Worm (Caenorhabditis elegans) whole organism, late embryonic: ENCODE measurements around the gene B0410.1.

ENCODE experiments used
- ceh-9 ChIP-seq: sonication (generic microtip); optimal IDR thresholded peaks from 2 replicates; lab custom pipeline; 2016; ENCODE audit warnings: mild to moderate bottlenecking, missing genetic modification characterization, inconsistent platforms, missing compliant biosample characterization
- dve-1 ChIP-seq: sonication (generic microtip); optimal IDR thresholded peaks from 2 replicates; lab custom pipeline; 2017; ENCODE audit warnings: antibody characterized with exemption, mild to moderate bottlenecking, missing genetic modification characterization, missing compliant biosample characterization
- ref-2 ChIP-seq: sonication (generic microtip); optimal IDR thresholded peaks from 2 replicates; lab custom pipeline; 2016; ENCODE audit warnings: missing genetic modification characterization, missing compliant biosample characterization

DNA sequence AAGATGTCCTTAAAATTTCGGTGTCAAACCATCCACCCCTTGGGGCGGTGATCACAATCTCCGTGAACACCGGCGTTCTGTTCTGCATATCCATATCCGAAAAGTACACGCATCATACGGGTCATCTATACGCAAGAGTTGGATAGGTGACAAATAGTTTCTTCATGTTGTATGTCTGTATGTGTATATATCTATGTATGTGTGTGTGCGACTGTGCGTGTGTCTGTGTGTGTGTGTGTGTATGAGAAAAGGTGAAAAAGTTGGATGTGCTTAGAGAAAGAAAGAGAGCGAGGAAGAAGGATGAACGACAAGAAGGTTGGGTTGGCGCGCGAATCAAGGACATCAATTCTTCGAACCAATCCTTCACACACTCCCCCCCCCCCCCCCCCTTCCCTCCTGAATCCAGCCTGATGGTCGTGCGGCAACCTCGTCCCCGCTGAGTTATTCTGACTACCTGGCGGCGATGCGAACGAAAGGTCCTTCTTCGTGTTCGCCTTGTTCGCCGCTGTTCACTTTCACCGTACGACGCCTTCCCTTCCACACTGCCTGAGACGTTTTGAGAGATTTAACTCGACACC lies 13.0 kb downstream of the B0410.1 start:
- no peak for TF ChIP-seq dve-1 (tag; lab: Kevin White, UChicago)
- TF ChIP-seq ref-2 (tag; lab: Kevin White, UChicago) = no peak
- no peak for TF ChIP-seq ceh-9
